Worm (Caenorhabditis elegans) whole organism, L3 larva: Measurements from ENCODE around the gene E03H12.5.

Experiments
- R02D3.7 ChIP-seq: fragments of 150-350 bp; optimal IDR thresholded peaks from 2 replicates; lab custom pipeline; 2014; ENCODE audit warnings: missing biosample characterization, missing genetic modification characterization
- aly-2 ChIP-seq: fragments of 150-350 bp; optimal IDR thresholded peaks from 2 replicates; lab custom pipeline; 2014; ENCODE audit warnings: missing biosample characterization, missing genetic modification characterization
- ama-1 ChIP-seq: fragments of 150-350 bp; optimal IDR thresholded peaks from 2 replicates; lab custom pipeline; 2018
- ceh-28 ChIP-seq: fragments of 150-350 bp; optimal IDR thresholded peaks from 2 replicates; lab custom pipeline; 2014; ENCODE audit warnings: missing biosample characterization, missing genetic modification reagents, missing genetic modification characterization
- ceh-82 ChIP-seq: fragments of 150-350 bp; optimal IDR thresholded peaks from 2 replicates; lab custom pipeline; 2014; ENCODE audit warnings: missing biosample characterization, missing genetic modification characterization
- ceh-9 ChIP-seq: sonication (generic microtip); optimal IDR thresholded peaks from 2 replicates; lab custom pipeline; 2018; ENCODE audit warnings: missing biosample characterization, missing genetic modification characterization
- daf-12 ChIP-seq: fragments of 150-350 bp; optimal IDR thresholded peaks from 2 replicates; lab custom pipeline; 2014; ENCODE audit warnings: missing biosample characterization, missing genetic modification reagents, missing genetic modification characterization
- egl-27 ChIP-seq: sonication (generic microtip); optimal IDR thresholded peaks from 4 replicates; lab custom pipeline; 2017; ENCODE audit warnings: missing biosample characterization, missing genetic modification reagents, missing genetic modification characterization
- egl-5 ChIP-seq: fragments of 150-350 bp; optimal IDR thresholded peaks from 2 replicates; lab custom pipeline; 2017; ENCODE audit warnings: missing biosample characterization, missing genetic modification reagents, missing genetic modification characterization, inconsistent platforms
- elt-1 ChIP-seq: fragments of 150-350 bp; optimal IDR thresholded peaks from 2 replicates; lab custom pipeline; 2014; ENCODE audit warnings: missing biosample characterization, missing genetic modification characterization
- elt-2 ChIP-seq: sonication (generic microtip); optimal IDR thresholded peaks from 2 replicates; lab custom pipeline; 2016; ENCODE audit warnings: missing genetic modification reagents, mild to moderate bottlenecking, missing genetic modification characterization, missing compliant biosample characterization
- eor-1 ChIP-seq, 2 experiments: fragments of 150-350 bp; optimal IDR thresholded peaks; 2 replicates each; lab custom pipeline; 2014 to 2018; ENCODE audit warnings: missing biosample characterization in 2 of 2, missing genetic modification characterization in 2 of 2
- fkh-10 ChIP-seq: sonication (generic microtip); optimal IDR thresholded peaks from 2 replicates; lab custom pipeline; 2017; ENCODE audit warnings: missing biosample characterization, missing genetic modification reagents, missing genetic modification characterization
- fkh-2 ChIP-seq: fragments of 150-350 bp; optimal IDR thresholded peaks from 2 replicates; lab custom pipeline; 2014; ENCODE audit warnings: missing biosample characterization, missing genetic modification reagents, missing genetic modification characterization
- hmg-11 ChIP-seq: sonication (generic microtip); optimal IDR thresholded peaks from 2 replicates; lab custom pipeline; 2016; ENCODE audit warnings: missing genetic modification characterization, missing compliant biosample characterization
- jun-1 ChIP-seq: fragments of 150-350 bp; optimal IDR thresholded peaks from 2 replicates; lab custom pipeline; 2014; ENCODE audit warnings: missing biosample characterization, missing genetic modification reagents, missing genetic modification characterization
- lin-15B ChIP-seq: fragments of 150-350 bp; optimal IDR thresholded peaks from 2 replicates; lab custom pipeline; 2014; ENCODE audit warnings: missing biosample characterization, missing genetic modification characterization
- lin-39 ChIP-seq: fragments of 150-350 bp; optimal IDR thresholded peaks from 2 replicates; lab custom pipeline; 2018; ENCODE audit warnings: missing biosample characterization, missing genetic modification reagents, missing genetic modification characterization
- lsy-12 ChIP-seq: sonication (generic microtip); optimal IDR thresholded peaks from 2 replicates; lab custom pipeline; 2016; ENCODE audit warnings: mild to moderate bottlenecking, missing genetic modification characterization, missing compliant biosample characterization
- mdl-1 ChIP-seq: fragments of 150-350 bp; optimal IDR thresholded peaks from 2 replicates; lab custom pipeline; 2014; ENCODE audit warnings: missing biosample characterization, missing genetic modification characterization
- nfya-1 ChIP-seq: sonication (generic microtip); optimal IDR thresholded peaks from 2 replicates; lab custom pipeline; 2017; ENCODE audit warnings: missing genetic modification characterization, mild to moderate bottlenecking, missing compliant biosample characterization, antibody characterized with exemption, moderate library complexity; ENCODE audit not compliant: insufficient read depth
- nhr-12 ChIP-seq: fragments of 150-350 bp; optimal IDR thresholded peaks from 2 replicates; lab custom pipeline; 2014; ENCODE audit warnings: missing biosample characterization, missing genetic modification characterization
- nhr-237 ChIP-seq: fragments of 150-350 bp; optimal IDR thresholded peaks from 2 replicates; lab custom pipeline; 2014; ENCODE audit warnings: missing biosample characterization, missing genetic modification characterization
- nhr-25 ChIP-seq: sonication (generic microtip); optimal IDR thresholded peaks from 2 replicates; lab custom pipeline; 2017; ENCODE audit warnings: missing biosample characterization, missing genetic modification characterization
- nhr-28 ChIP-seq: fragments of 150-350 bp; optimal IDR thresholded peaks from 2 replicates; lab custom pipeline; 2014; ENCODE audit warnings: missing biosample characterization, missing genetic modification characterization
- nhr-43 ChIP-seq: sonication (generic microtip); optimal IDR thresholded peaks from 2 replicates; lab custom pipeline; 2016; ENCODE audit warnings: mild to moderate bottlenecking, missing genetic modification characterization, missing compliant biosample characterization; ENCODE audit not compliant: poor library complexity, severe bottlenecking
- nhr-67 ChIP-seq: fragments of 150-350 bp; optimal IDR thresholded peaks from 2 replicates; lab custom pipeline; 2014; ENCODE audit warnings: missing biosample characterization, missing genetic modification characterization
- nhr-76 ChIP-seq: fragments of 150-350 bp; sonication (generic microtip); optimal IDR thresholded peaks from 5 replicates; lab custom pipeline; 2014; ENCODE audit warnings: missing biosample characterization, missing genetic modification characterization
- nhr-77 ChIP-seq: fragments of 150-350 bp; optimal IDR thresholded peaks from 2 replicates; lab custom pipeline; 2014; ENCODE audit warnings: missing biosample characterization, missing genetic modification characterization
- pha-4 ChIP-seq: fragments of 150-350 bp; optimal IDR thresholded peaks from 2 replicates; lab custom pipeline; 2014; ENCODE audit warnings: missing biosample characterization, missing genetic modification reagents, missing genetic modification characterization
- pqm-1 ChIP-seq: fragments of 150-350 bp; optimal IDR thresholded peaks from 2 replicates; lab custom pipeline; 2017; ENCODE audit warnings: missing biosample characterization, missing genetic modification characterization, inconsistent platforms
- sea-2 ChIP-seq: fragments of 150-350 bp; sonication (generic microtip); optimal IDR thresholded peaks from 4 replicates; lab custom pipeline; 2014; ENCODE audit warnings: missing biosample characterization, missing genetic modification reagents, missing genetic modification characterization
- snpc-4 ChIP-seq: fragments of 150-350 bp; optimal IDR thresholded peaks from 2 replicates; lab custom pipeline; 2014; ENCODE audit warnings: missing biosample characterization, missing genetic modification characterization
- tbx-2 ChIP-seq: sonication (generic microtip); optimal IDR thresholded peaks from 2 replicates; lab custom pipeline; 2016; ENCODE audit warnings: mild to moderate bottlenecking, missing genetic modification characterization, missing compliant biosample characterization
- unc-39 ChIP-seq: sonication (generic microtip); optimal IDR thresholded peaks from 4 replicates; lab custom pipeline; 2017; ENCODE audit warnings: missing biosample characterization, missing genetic modification characterization
- unc-62 ChIP-seq: fragments of 150-350 bp; sonication (generic microtip); optimal IDR thresholded peaks from 4 replicates; lab custom pipeline; 2014; ENCODE audit warnings: missing biosample characterization, missing genetic modification reagents, missing genetic modification characterization
- zag-1 ChIP-seq: fragments of 150-350 bp; optimal IDR thresholded peaks from 2 replicates; lab custom pipeline; 2014; ENCODE audit warnings: missing biosample characterization, missing genetic modification characterization
- ztf-11 ChIP-seq: fragments of 150-350 bp; optimal IDR thresholded peaks from 2 replicates; lab custom pipeline; 2014; ENCODE audit warnings: missing biosample characterization, missing genetic modification characterization
- ztf-4 ChIP-seq: fragments of 150-350 bp; optimal IDR thresholded peaks from 2 replicates; lab custom pipeline; 2014; ENCODE audit warnings: missing biosample characterization, missing genetic modification characterization

E03H12.5 gene

DNA sequence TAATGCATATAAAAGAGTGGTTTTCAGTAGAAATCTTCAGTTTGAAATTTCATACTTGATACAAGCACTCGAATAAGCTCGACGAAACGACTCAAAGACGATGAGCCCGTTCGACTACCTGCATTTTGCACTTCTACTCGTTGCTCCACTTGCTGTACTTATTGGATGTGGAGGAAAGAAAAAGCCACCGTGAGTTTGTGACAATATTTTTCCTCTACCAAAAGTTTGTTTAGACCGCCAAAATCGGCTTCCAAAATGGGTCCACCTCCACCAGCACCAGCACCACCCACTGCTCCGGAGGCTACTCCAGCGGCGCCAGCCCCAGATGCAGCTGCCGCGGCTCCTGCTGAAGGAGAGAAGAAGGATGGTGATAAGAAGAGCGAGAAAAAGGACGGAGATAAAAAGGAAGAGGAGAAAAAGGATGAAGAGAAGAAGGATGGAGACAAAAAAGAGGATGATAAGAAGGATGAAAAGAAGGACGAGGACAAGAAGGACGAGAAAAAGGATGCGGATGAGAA lies at the start of gene E03H12.5:
E03H12.5 (plus strand) TSS at position 51 of the 518 bp plus-strand sequence.
- TF ChIP-seq eor-1 (tag; optimal IDR thresholded peaks at IDR 0.05; lab: Kevin White, UChicago) (no peak), elt-1 (tag; lab: Kevin White, UChicago) (no peak), ama-1 (lab: Kevin White, UChicago) (no peak), ceh-9 (tag; lab: Kevin White, UChicago) (no peak), snpc-4 (no peak), nhr-67 (tag; lab: Kevin White, UChicago) (no peak), nhr-43 (tag; lab: Kevin White, UChicago) (no peak)
- TF ChIP-seq, all 47 proteins: peak for 0

DNA sequence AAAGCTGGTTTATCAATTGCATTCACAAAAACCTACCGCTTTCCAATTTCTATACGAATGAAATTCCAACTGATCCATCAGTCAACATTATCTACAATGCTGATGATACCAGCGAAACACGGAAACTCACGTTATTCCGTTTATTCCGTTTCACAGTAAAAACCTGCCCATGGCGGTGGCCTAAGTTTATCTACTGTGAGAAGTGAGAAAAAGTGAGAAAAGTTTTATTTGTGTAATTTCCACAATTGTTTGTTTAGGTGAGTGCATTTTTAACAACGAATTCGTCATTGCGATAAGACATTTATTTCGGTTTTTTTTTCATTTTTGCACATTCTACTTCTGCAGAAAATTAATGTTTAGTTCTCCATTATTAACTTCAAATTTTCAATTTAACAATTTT lies 47.0 kb upstream of the E03H12.5 start, which contains the start of gene Y9C9A.8:
Y9C9A.8 (plus strand) TSS at position 301 of the 400 bp plus-strand sequence.
- TF ChIP-seq aly-2 (tag; lab: Kevin White, UChicago) (no peak), hmg-11 (tag; lab: Kevin White, UChicago) (no peak), egl-5 (tag; lab: Kevin White, UChicago) (no peak), pha-4 (tag; lab: Kevin White, UChicago) (no peak), unc-39 (no peak), nhr-76 (tag; lab: Kevin White, UChicago) (no peak), fkh-2 (no peak), ceh-82 (tag; lab: Kevin White, UChicago) (no peak), nhr-12 (tag; lab: Kevin White, UChicago) (no peak), nhr-28 (tag; lab: Kevin White, UChicago) (no peak), fkh-10 (GFP tag; lab: Kevin White, UChicago) (no peak), nhr-67 (tag; lab: Kevin White, UChicago) (no peak), lsy-12 (no peak), snpc-4 (no peak), mdl-1 (tag; lab: Kevin White, UChicago) (no peak), nhr-237 (tag; lab: Kevin White, UChicago) (no peak), jun-1 (tag; lab: Kevin White, UChicago) (no peak), nhr-25 (tag; lab: Kevin White, UChicago) (no peak), R02D3.7 (tag; lab: Kevin White, UChicago) (no peak)

DNA sequence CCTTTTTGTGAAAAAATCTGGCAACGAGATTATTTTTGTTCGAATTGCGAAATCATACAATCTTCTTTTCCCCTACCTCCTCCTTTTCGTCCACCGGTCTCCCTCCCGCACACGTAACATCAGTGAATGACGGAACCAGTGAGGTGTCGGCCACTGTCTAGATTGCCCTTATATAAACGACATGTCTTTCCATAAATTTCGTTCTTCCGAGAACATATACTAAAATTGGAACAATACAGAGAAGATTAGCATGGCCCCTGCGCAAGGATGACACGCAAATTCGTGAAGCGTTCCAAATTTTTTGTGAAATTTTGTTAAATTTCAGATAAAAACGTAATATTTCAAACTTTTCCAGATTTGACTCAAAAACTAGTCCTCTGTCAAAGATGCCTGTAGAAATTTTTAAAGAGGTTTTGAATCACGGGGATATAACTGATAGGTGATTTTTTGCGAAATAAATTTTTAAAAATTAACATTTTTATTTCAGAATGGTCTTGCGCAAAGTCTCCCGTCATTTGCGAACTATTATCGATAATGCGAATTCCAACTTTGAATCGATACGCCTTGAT lies 46.2 kb upstream of the E03H12.5 start:
- no peak for TF ChIP-seq zag-1 (tag; lab: Kevin White, UChicago)
- no peak for TF ChIP-seq hmg-11 (tag; lab: Kevin White, UChicago)
- TF ChIP-seq nhr-25 (tag; lab: Kevin White, UChicago): peak; percentile 24
- TF ChIP-seq jun-1 (tag; lab: Kevin White, UChicago): no peak
- no peak for TF ChIP-seq ztf-11 (tag; lab: Kevin White, UChicago)
- TF ChIP-seq ceh-28 (tag; lab: Kevin White, UChicago): no peak
- no peak for TF ChIP-seq sea-2
- peak; percentile 95 for TF ChIP-seq snpc-4
- TF ChIP-seq nhr-43 (tag; lab: Kevin White, UChicago): peak; percentile 65
- no peak for TF ChIP-seq lsy-12
- no peak for TF ChIP-seq nhr-28 (tag; lab: Kevin White, UChicago)
- no peak for TF ChIP-seq lin-15B (tag; lab: Kevin White, UChicago)
- TF ChIP-seq fkh-2: no peak
- TF ChIP-seq nhr-237 (tag; lab: Kevin White, UChicago): no peak
- no peak for TF ChIP-seq lin-39 (tag; lab: Kevin White, UChicago)
- TF ChIP-seq daf-12 (tag; lab: Kevin White, UChicago): no peak
- no peak for TF ChIP-seq tbx-2 (tag; lab: Kevin White, UChicago)
- no peak for TF ChIP-seq ceh-82 (tag; lab: Kevin White, UChicago)
- peak; percentile 4 for TF ChIP-seq elt-2 (tag; lab: Kevin White, UChicago)
- no peak for TF ChIP-seq pqm-1 (tag; lab: Kevin White, UChicago)
- TF ChIP-seq nfya-1 (tag; lab: Kevin White, UChicago): peak; percentile 23
- TF ChIP-seq nhr-77 (tag; lab: Kevin White, UChicago): no peak

DNA sequence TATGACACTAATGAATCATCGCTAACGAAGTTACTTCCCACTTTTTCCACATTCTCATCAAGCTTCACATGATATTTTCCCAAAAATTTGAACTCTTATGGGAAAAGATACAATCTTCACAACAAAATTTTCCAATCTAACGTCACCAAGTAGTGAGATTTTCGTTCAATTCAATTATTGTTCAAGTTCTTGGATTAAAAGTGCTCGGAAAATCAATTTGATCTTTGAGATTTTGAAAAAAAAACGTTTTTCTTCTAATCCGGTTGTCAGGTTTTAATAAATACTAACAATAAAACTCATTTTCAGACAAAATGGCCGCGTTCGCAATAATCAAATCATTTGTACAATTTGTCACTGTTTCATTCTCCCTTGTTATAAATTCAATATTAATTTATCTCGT lies 42.9 kb upstream of the E03H12.5 start, which contains the start of gene str-153:
str-153 (plus strand) TSS at position 301 of the 400 bp plus-strand sequence.
- TF ChIP-seq egl-27 (tag; lab: Kevin White, UChicago): no peak
- no peak for TF ChIP-seq eor-1 (tag; optimal IDR thresholded peaks at IDR 0.05; lab: Kevin White, UChicago)
- no peak for TF ChIP-seq unc-62 (GFP tag; lab: Kevin White, UChicago)
- TF ChIP-seq elt-2 (tag; lab: Kevin White, UChicago): no peak
- TF ChIP-seq ztf-4 (tag; lab: Kevin White, UChicago): no peak
- TF ChIP-seq nfya-1 (tag; lab: Kevin White, UChicago): no peak
